Worm (Caenorhabditis elegans) whole organism, L1 larva: ENCODE measurements around the gene C54H2.4.

Experiments
- C04F5.9 ChIP-seq: sonication (generic microtip); optimal IDR thresholded peaks from 2 replicates; lab custom pipeline; 2016; ENCODE audit warnings: missing genetic modification characterization, missing compliant biosample characterization
- C16A3.4 ChIP-seq: fragments of 150-350 bp; optimal IDR thresholded peaks from 2 replicates; lab custom pipeline; 2014; ENCODE audit warnings: missing biosample characterization, missing genetic modification characterization
- C34B4.2 ChIP-seq: sonication (generic microtip); optimal IDR thresholded peaks from 2 replicates; lab custom pipeline; 2017; ENCODE audit warnings: mild to moderate bottlenecking, missing genetic modification characterization, missing compliant biosample characterization
- Y116A8C.19 ChIP-seq: sonication (generic microtip); optimal IDR thresholded peaks from 2 replicates; lab custom pipeline; 2016; ENCODE audit warnings: missing compliant biosample characterization, missing genetic modification characterization, borderline replicate concordance
- aha-1 ChIP-seq: fragments of 150-350 bp; optimal IDR thresholded peaks from 2 replicates; lab custom pipeline; 2014; ENCODE audit warnings: missing biosample characterization, missing genetic modification characterization
- aly-2 ChIP-seq: fragments of 150-350 bp; optimal IDR thresholded peaks from 2 replicates; lab custom pipeline; 2014; ENCODE audit warnings: missing biosample characterization, missing genetic modification characterization
- blmp-1 ChIP-seq: fragments of 150-350 bp; optimal IDR thresholded peaks from 2 replicates; lab custom pipeline; 2014; ENCODE audit warnings: missing biosample characterization, missing genetic modification characterization
- ceh-63 ChIP-seq: fragments of 200-800 bp; sonication (Bioruptor generic); optimal IDR thresholded peaks from 2 replicates; lab custom pipeline; 2018; ENCODE audit warnings: mild to moderate bottlenecking, missing genetic modification characterization, missing compliant biosample characterization
- ceh-8 ChIP-seq: fragments of 200-800 bp; sonication (Bioruptor generic); optimal IDR thresholded peaks from 2 replicates; lab custom pipeline; 2018; ENCODE audit warnings: mild to moderate bottlenecking, missing genetic modification characterization, moderate library complexity, missing compliant biosample characterization
- ceh-82 ChIP-seq, 3 experiments: fragments of 150-350 bp in 1 of 3; sonication (generic microtip) in 2 of 3; optimal IDR thresholded peaks; 2 replicates each; lab custom pipeline; 2014 to 2017; ENCODE audit warnings: missing biosample characterization in 3 of 3, missing genetic modification characterization in 3 of 3
- ceh-90 ChIP-seq: sonication (generic microtip); optimal IDR thresholded peaks from 2 replicates; lab custom pipeline; 2016; ENCODE audit warnings: missing genetic modification characterization, missing compliant biosample characterization
- ces-1 ChIP-seq: fragments of 150-350 bp; optimal IDR thresholded peaks from 2 replicates; lab custom pipeline; 2014; ENCODE audit warnings: missing biosample characterization, missing genetic modification reagents, missing genetic modification characterization
- dsc-1 ChIP-seq: sonication (generic microtip); optimal IDR thresholded peaks from 2 replicates; lab custom pipeline; 2016; ENCODE audit warnings: mild to moderate bottlenecking, missing genetic modification characterization, missing compliant biosample characterization
- efl-1 ChIP-seq, 4 experiments: fragments of 150-350 bp; optimal IDR thresholded peaks in 3 of 4; peaks in 1 of 4; 1 replicate in 1 of 4; 2 replicates in 3 of 4; lab custom pipeline; 2014; ENCODE audit warnings: missing biosample characterization in 2 of 4, missing genetic modification characterization in 2 of 4, missing genetic modification reagents in 2 of 4
- efl-3 ChIP-seq: fragments of 200-800 bp; sonication (Bioruptor generic); optimal IDR thresholded peaks from 2 replicates; lab custom pipeline; 2018; ENCODE audit warnings: mild to moderate bottlenecking, missing genetic modification characterization, missing compliant biosample characterization
- egl-27 ChIP-seq, 2 experiments: fragments of 150-350 bp in 1 of 2; sonication (generic microtip); optimal IDR thresholded peaks; 3 replicates each; lab custom pipeline; 2017 to 2018; ENCODE audit warnings: missing biosample characterization in 2 of 2, missing genetic modification characterization in 2 of 2, missing genetic modification reagents in 2 of 2
- elt-3 ChIP-seq, 6 experiments: fragments of 150-350 bp in 1 of 6; sonication (generic microtip); optimal IDR thresholded peaks; 2 replicates each; lab custom pipeline; 2017 to 2018; ENCODE audit warnings: missing biosample characterization in 6 of 6, missing genetic modification characterization in 6 of 6, inconsistent platforms in 1 of 6
- fkh-10 ChIP-seq: sonication (generic microtip); optimal IDR thresholded peaks from 2 replicates; lab custom pipeline; 2017; ENCODE audit warnings: missing biosample characterization, missing genetic modification reagents, missing genetic modification characterization
- fkh-8 ChIP-seq: sonication (generic microtip); optimal IDR thresholded peaks from 2 replicates; lab custom pipeline; 2016; ENCODE audit warnings: mild to moderate bottlenecking, missing genetic modification characterization, missing compliant biosample characterization
- fos-1 ChIP-seq: fragments of 150-350 bp; optimal IDR thresholded peaks from 2 replicates; lab custom pipeline; 2014; ENCODE audit warnings: missing biosample characterization, missing genetic modification characterization
- hlh-17 ChIP-seq: fragments of 200-800 bp; sonication (Bioruptor generic); optimal IDR thresholded peaks from 2 replicates; lab custom pipeline; 2018; ENCODE audit warnings: missing genetic modification characterization, mild to moderate bottlenecking, missing compliant biosample characterization, moderate library complexity, borderline replicate concordance
- hlh-4 ChIP-seq: sonication (generic microtip); optimal IDR thresholded peaks from 2 replicates; lab custom pipeline; 2016; ENCODE audit warnings: mild to moderate bottlenecking, missing genetic modification characterization, missing compliant biosample characterization
- hpl-2 ChIP-seq: fragments of 150-350 bp; optimal IDR thresholded peaks from 2 replicates; lab custom pipeline; 2014; ENCODE audit warnings: missing biosample characterization, missing genetic modification reagents, missing genetic modification characterization
- jun-1 ChIP-seq: fragments of 150-350 bp; optimal IDR thresholded peaks from 2 replicates; lab custom pipeline; 2014; ENCODE audit warnings: missing biosample characterization, missing genetic modification reagents, missing genetic modification characterization
- lin-39 ChIP-seq: fragments of 150-350 bp; optimal IDR thresholded peaks from 2 replicates; lab custom pipeline; 2014; ENCODE audit warnings: missing biosample characterization, missing genetic modification reagents, missing genetic modification characterization
- lir-3 ChIP-seq: sonication (generic microtip); optimal IDR thresholded peaks from 2 replicates; lab custom pipeline; 2016; ENCODE audit warnings: mild to moderate bottlenecking, missing genetic modification characterization, moderate library complexity, missing compliant biosample characterization; ENCODE audit not compliant: poor library complexity
- lsy-2 ChIP-seq, 2 experiments: fragments of 150-350 bp; optimal IDR thresholded peaks; 2 replicates each; lab custom pipeline; 2014; ENCODE audit warnings: missing biosample characterization in 2 of 2, missing genetic modification characterization in 2 of 2
- mab-9 ChIP-seq: fragments of 200-800 bp; sonication (Bioruptor generic); IDR thresholded peaks from 2 replicates; pipeline ENCODE4 v1.3.6; 2022; ENCODE audit warnings: missing genetic modification reagents, missing genetic modification characterization, missing compliant biosample characterization
- nhr-12 ChIP-seq: sonication (generic microtip); optimal IDR thresholded peaks from 2 replicates; lab custom pipeline; 2017; ENCODE audit warnings: missing biosample characterization, missing genetic modification characterization
- nhr-47 ChIP-seq: sonication (generic microtip); optimal IDR thresholded peaks from 2 replicates; lab custom pipeline; 2016; ENCODE audit warnings: mild to moderate bottlenecking, missing genetic modification characterization, moderate library complexity, missing compliant biosample characterization
- nhr-71 ChIP-seq: sonication (generic microtip); optimal IDR thresholded peaks from 2 replicates; lab custom pipeline; 2016; ENCODE audit warnings: mild to moderate bottlenecking, missing genetic modification characterization, moderate library complexity, missing compliant biosample characterization
- nhr-76 ChIP-seq: sonication (generic microtip); optimal IDR thresholded peaks from 2 replicates; lab custom pipeline; 2017; ENCODE audit warnings: missing biosample characterization, missing genetic modification characterization
- nhr-77 ChIP-seq: fragments of 150-350 bp; optimal IDR thresholded peaks from 2 replicates; lab custom pipeline; 2014; ENCODE audit warnings: missing biosample characterization, missing genetic modification characterization
- nhr-84 ChIP-seq: sonication (generic microtip); optimal IDR thresholded peaks from 2 replicates; lab custom pipeline; 2017; ENCODE audit warnings: missing biosample characterization, missing genetic modification characterization
- nhr-85 ChIP-seq: sonication (generic microtip); peaks from one replicate; lab custom pipeline; 2016; ENCODE audit warnings: missing genetic modification characterization, inconsistent platforms, missing compliant biosample characterization
- pax-3 ChIP-seq: fragments of 200-800 bp; sonication (Bioruptor generic); optimal IDR thresholded peaks from 2 replicates; lab custom pipeline; 2018; ENCODE audit warnings: mild to moderate bottlenecking, missing genetic modification characterization, moderate library complexity, missing compliant biosample characterization
- pqm-1 ChIP-seq: sonication (generic microtip); optimal IDR thresholded peaks from 3 replicates; lab custom pipeline; 2017; ENCODE audit warnings: missing biosample characterization, missing genetic modification characterization
- rnt-1 ChIP-seq: sonication (generic microtip); optimal IDR thresholded peaks from 2 replicates; lab custom pipeline; 2016; ENCODE audit warnings: mild to moderate bottlenecking, missing genetic modification characterization, moderate library complexity, missing compliant biosample characterization
- snpc-4 ChIP-seq: fragments of 150-350 bp; optimal IDR thresholded peaks from 2 replicates; lab custom pipeline; 2014; ENCODE audit warnings: missing biosample characterization, missing genetic modification characterization
- snu-23 ChIP-seq: sonication (generic microtip); optimal IDR thresholded peaks from 2 replicates; lab custom pipeline; 2016; ENCODE audit warnings: missing genetic modification characterization, missing compliant biosample characterization
- sox-4 ChIP-seq: sonication (generic microtip); optimal IDR thresholded peaks from 2 replicates; lab custom pipeline; 2016; ENCODE audit warnings: missing genetic modification characterization, missing compliant biosample characterization
- swsn-7 ChIP-seq: sonication (generic microtip); optimal IDR thresholded peaks from 2 replicates; lab custom pipeline; 2016; ENCODE audit warnings: missing genetic modification characterization, missing compliant biosample characterization
- tbx-2 ChIP-seq: sonication (generic microtip); optimal IDR thresholded peaks from 2 replicates; lab custom pipeline; 2016; ENCODE audit warnings: missing genetic modification characterization, missing compliant biosample characterization
- tlp-1 ChIP-seq: fragments of 150-350 bp; optimal IDR thresholded peaks from 2 replicates; lab custom pipeline; 2014; ENCODE audit warnings: missing biosample characterization, missing genetic modification characterization
- unc-130 ChIP-seq: fragments of 150-350 bp; optimal IDR thresholded peaks from 2 replicates; lab custom pipeline; 2017; ENCODE audit warnings: missing biosample characterization, missing genetic modification characterization, inconsistent platforms
- unc-30 ChIP-seq: sonication (generic microtip); optimal IDR thresholded peaks from 2 replicates; lab custom pipeline; 2017; ENCODE audit warnings: missing biosample characterization, missing genetic modification characterization
- unc-62 ChIP-seq: fragments of 150-350 bp; optimal IDR thresholded peaks from 2 replicates; lab custom pipeline; 2014; ENCODE audit warnings: missing biosample characterization, missing genetic modification reagents, missing genetic modification characterization
- unc-86 ChIP-seq: sonication (generic microtip); optimal IDR thresholded peaks from 2 replicates; lab custom pipeline; 2016; ENCODE audit warnings: missing genetic modification characterization, missing compliant biosample characterization
- unc-98 ChIP-seq: fragments of 200-800 bp; sonication (Bioruptor generic); IDR thresholded peaks from 2 replicates; pipeline ENCODE4 v1.3.6; 2022; ENCODE audit warnings: missing genetic modification characterization, missing compliant biosample characterization
- xbp-1 ChIP-seq: sonication (generic microtip); optimal IDR thresholded peaks from 2 replicates; lab custom pipeline; 2016; ENCODE audit warnings: missing genetic modification characterization, missing compliant biosample characterization
- zag-1 ChIP-seq: fragments of 150-350 bp; optimal IDR thresholded peaks from 2 replicates; lab custom pipeline; 2014; ENCODE audit warnings: missing biosample characterization, missing genetic modification characterization
- zip-4 ChIP-seq: fragments of 200-800 bp; sonication (Bioruptor generic); optimal IDR thresholded peaks from 2 replicates; lab custom pipeline; 2018; ENCODE audit warnings: mild to moderate bottlenecking, missing genetic modification characterization, moderate library complexity, missing compliant biosample characterization
- ztf-4 ChIP-seq: fragments of 150-350 bp; optimal IDR thresholded peaks from 2 replicates; lab custom pipeline; 2014; ENCODE audit warnings: missing biosample characterization, missing genetic modification characterization

The C54H2.4 gene

DNA sequence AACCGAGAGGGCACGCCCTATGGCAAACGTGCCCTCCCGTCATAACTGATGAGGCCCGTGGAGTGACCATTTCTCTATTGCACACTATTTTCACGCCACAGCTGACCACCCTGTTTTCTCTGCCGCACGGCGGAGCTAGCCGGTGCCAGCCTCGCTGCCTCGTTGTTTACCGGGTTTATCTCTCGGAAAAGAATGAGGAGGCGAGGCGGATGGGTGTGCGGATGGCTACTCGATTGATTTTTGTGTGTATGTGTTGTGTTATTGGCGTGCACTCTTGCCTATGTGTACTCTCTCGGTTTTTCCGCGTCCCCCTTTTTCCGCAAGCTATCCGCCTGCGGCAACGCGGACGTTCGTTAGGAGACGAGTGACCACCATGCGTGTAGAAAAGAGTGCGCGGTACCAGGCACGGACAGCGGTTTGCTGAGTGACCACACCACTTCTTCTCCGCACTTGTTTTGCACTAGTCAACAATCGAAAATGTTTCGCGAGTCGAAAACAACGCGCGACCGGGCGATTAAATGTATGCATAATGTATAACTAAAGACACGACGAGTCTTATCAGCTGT is 41.5 kb upstream of the C54H2.4 start:
- TF ChIP-seq ceh-90 (tag; lab: Kevin White, UChicago), result no peak
- peak; percentile 64 for TF ChIP-seq rnt-1
- TF ChIP-seq nhr-71, result peak; percentile 77
- no peak for TF ChIP-seq egl-27 (tag; optimal IDR thresholded peaks at IDR 0.05; lab: Kevin White, UChicago)
- TF ChIP-seq efl-1 (optimal IDR thresholded peaks at IDR 0.05; lab: Kevin White, UChicago), result no peak
- peak in 1 of 2 experiments; percentile 16 for TF ChIP-seq efl-1 (GFP tag; optimal IDR thresholded peaks at IDR 0.05 in 1 of 2; lab: Kevin White, UChicago)
- no peak for TF ChIP-seq sox-4 (tag; lab: Kevin White, UChicago)
- no peak for TF ChIP-seq nhr-77 (tag; lab: Kevin White, UChicago)
- TF ChIP-seq nhr-84 (tag; lab: Kevin White, UChicago), result no peak
- TF ChIP-seq jun-1 (tag; lab: Kevin White, UChicago), result peak; percentile 83
- no peak for TF ChIP-seq fos-1 (tag; lab: Kevin White, UChicago)
- no peak for TF ChIP-seq mab-9 (GFP tag; lab: Robert Waterston, UW)
- TF ChIP-seq aha-1, result no peak
- TF ChIP-seq C34B4.2 (tag; lab: Kevin White, UChicago), result no peak
- TF ChIP-seq unc-86 (tag; lab: Kevin White, UChicago), result peak; percentile 28
- TF ChIP-seq zag-1 (tag; lab: Kevin White, UChicago), result no peak
- no peak for TF ChIP-seq lin-39 (tag; lab: Kevin White, UChicago)
- peak; percentile 41 for TF ChIP-seq C16A3.4 (tag; lab: Kevin White, UChicago)
- peak; percentile 89 for TF ChIP-seq ztf-4 (tag; lab: Kevin White, UChicago)
- no peak for TF ChIP-seq unc-30 (tag; lab: Kevin White, UChicago)
- peak; percentile 52 for TF ChIP-seq swsn-7 (tag; lab: Kevin White, UChicago)
- TF ChIP-seq tbx-2, result peak; percentile 50
- TF ChIP-seq unc-62 (GFP tag; lab: Kevin White, UChicago), result no peak
- peak; percentile 16 for TF ChIP-seq xbp-1 (tag; lab: Kevin White, UChicago)
- TF ChIP-seq ceh-63, result no peak
- TF ChIP-seq C04F5.9, result no peak
- TF ChIP-seq pqm-1, result no peak
- no peak for TF ChIP-seq ceh-8 (GFP tag; lab: Kevin White, UChicago)
- no peak for TF ChIP-seq hlh-17 (GFP tag; lab: Kevin White, UChicago)
- TF ChIP-seq ces-1 (GFP tag; lab: Kevin White, UChicago), result no peak
- no peak for TF ChIP-seq zip-4 (GFP tag; lab: Kevin White, UChicago)
- TF ChIP-seq nhr-47, result peak; percentile 71
- no peak for TF ChIP-seq Y116A8C.19 (tag; lab: Kevin White, UChicago)
- TF ChIP-seq tlp-1 (tag; lab: Kevin White, UChicago), result no peak
- no peak for TF ChIP-seq hpl-2 (GFP tag; lab: Kevin White, UChicago)
- TF ChIP-seq blmp-1 (tag; lab: Kevin White, UChicago), result peak; percentile 38
- TF ChIP-seq nhr-12, result no peak
- no peak for TF ChIP-seq lir-3 (tag; lab: Kevin White, UChicago)
- TF ChIP-seq nhr-76 (tag; lab: Kevin White, UChicago), result no peak
- TF ChIP-seq nhr-85 (tag; lab: Kevin White, UChicago), result peak; percentile 86
- no peak for TF ChIP-seq elt-3 (tag; optimal IDR thresholded peaks at IDR 0.05; lab: Kevin White, UChicago)
- TF ChIP-seq dsc-1 (tag; lab: Kevin White, UChicago), result peak; percentile 28
- TF ChIP-seq unc-98 (GFP tag; lab: Robert Waterston, UW), result no peak
- TF ChIP-seq snu-23 (GFP tag; lab: Kevin White, UChicago), result peak; percentile 55
- peak; percentile 72 for TF ChIP-seq fkh-8 (tag; lab: Kevin White, UChicago)
- TF ChIP-seq ceh-82 (tag; optimal IDR thresholded peaks at IDR 0.05; lab: Kevin White, UChicago), result peak; percentile 10 to 45 (median 14)
- no peak for TF ChIP-seq hlh-4 (tag; lab: Kevin White, UChicago)
- no peak for TF ChIP-seq unc-130 (tag; lab: Kevin White, UChicago)
- TF ChIP-seq snpc-4 (tag; lab: Kevin White, UChicago), result no peak
- no peak for TF ChIP-seq aly-2 (tag; lab: Kevin White, UChicago)
- no peak for TF ChIP-seq pax-3 (tag; lab: Kevin White, UChicago)
- peak; percentile 29 for TF ChIP-seq efl-3 (GFP tag; lab: Kevin White, UChicago)
- peak; percentile 40 to 49 for TF ChIP-seq lsy-2 (tag; optimal IDR thresholded peaks at IDR 0.05; lab: Kevin White, UChicago)
- peak; percentile 78 for TF ChIP-seq fkh-10 (GFP tag; lab: Kevin White, UChicago)
